Fruit fly (Drosophila melanogaster): ENCODE results near the gene MTA1-like.

dm6 chr3R:5622406-5622752, 26.2 kb downstream of the MTA1-like start:
- TF ChIP-seq pan (optimal IDR thresholded peaks at IDR 0.05) (no peak), usp (GFP tag; optimal IDR thresholded peaks at IDR 0.05) (no peak)
